Worm (Caenorhabditis elegans) whole organism, L1 larva: Measurements from ENCODE around the gene F09B9.4.

ENCODE experiments used
- alr-1 ChIP-seq: fragments of 200-800 bp; sonication (Bioruptor generic); optimal IDR thresholded peaks from 2 replicates; lab custom pipeline; 2018; ENCODE audit warnings: borderline replicate concordance, mild to moderate bottlenecking, missing genetic modification characterization, missing compliant biosample characterization
- ama-1 ChIP-seq: fragments of 150-350 bp; optimal IDR thresholded peaks from 2 replicates; lab custom pipeline; 2014
- ces-1 ChIP-seq: fragments of 150-350 bp; optimal IDR thresholded peaks from 2 replicates; lab custom pipeline; 2014; ENCODE audit warnings: missing biosample characterization, missing genetic modification reagents, missing genetic modification characterization
- efl-1 ChIP-seq, 4 experiments: fragments of 150-350 bp; optimal IDR thresholded peaks in 3 of 4; peaks in 1 of 4; 1 replicate in 1 of 4; 2 replicates in 3 of 4; lab custom pipeline; 2014; ENCODE audit warnings: missing biosample characterization in 2 of 4, missing genetic modification characterization in 2 of 4, missing genetic modification reagents in 2 of 4
- hpl-2 ChIP-seq: fragments of 150-350 bp; optimal IDR thresholded peaks from 2 replicates; lab custom pipeline; 2014; ENCODE audit warnings: missing biosample characterization, missing genetic modification reagents, missing genetic modification characterization
- lsy-2 ChIP-seq, 2 experiments: fragments of 150-350 bp; optimal IDR thresholded peaks; 2 replicates each; lab custom pipeline; 2014; ENCODE audit warnings: missing biosample characterization in 2 of 2, missing genetic modification characterization in 2 of 2
- mdl-1 ChIP-seq, 2 experiments: fragments of 150-350 bp; optimal IDR thresholded peaks; 2 replicates each; lab custom pipeline; 2014 to 2017; ENCODE audit warnings: missing biosample characterization in 2 of 2, missing genetic modification characterization in 2 of 2, inconsistent platforms in 1 of 2
- nhr-11 ChIP-seq: fragments of 150-350 bp; optimal IDR thresholded peaks from 2 replicates; lab custom pipeline; 2014; ENCODE audit warnings: missing biosample characterization, missing genetic modification characterization
- nhr-76 ChIP-seq: sonication (generic microtip); optimal IDR thresholded peaks from 2 replicates; lab custom pipeline; 2017; ENCODE audit warnings: missing biosample characterization, missing genetic modification characterization
- nhr-77 ChIP-seq: fragments of 150-350 bp; optimal IDR thresholded peaks from 2 replicates; lab custom pipeline; 2014; ENCODE audit warnings: missing biosample characterization, missing genetic modification characterization
- unc-62 ChIP-seq: fragments of 150-350 bp; optimal IDR thresholded peaks from 2 replicates; lab custom pipeline; 2014; ENCODE audit warnings: missing biosample characterization, missing genetic modification reagents, missing genetic modification characterization

- TF ChIP-seq nhr-11 (tag; lab: Kevin White, UChicago), result no peak
- no peak for TF ChIP-seq ama-1 (lab: Kevin White, UChicago)
- no peak for TF ChIP-seq alr-1 (tag; lab: Kevin White, UChicago)
- no peak for TF ChIP-seq lsy-2 (tag; optimal IDR thresholded peaks at IDR 0.05; lab: Kevin White, UChicago)
- TF ChIP-seq nhr-76 (tag; lab: Kevin White, UChicago), result no peak
- no peak for TF ChIP-seq nhr-77
- TF ChIP-seq mdl-1 (tag; optimal IDR thresholded peaks at IDR 0.05; lab: Kevin White, UChicago), result no peak
- no peak for TF ChIP-seq ces-1
- TF ChIP-seq unc-62, result no peak
- TF ChIP-seq efl-1 (optimal IDR thresholded peaks at IDR 0.05; lab: Kevin White, UChicago), result no peak
- TF ChIP-seq efl-1 (GFP tag; optimal IDR thresholded peaks at IDR 0.05 in 1 of 2; lab: Kevin White, UChicago), result no peak
- TF ChIP-seq hpl-2, result no peak
These were observed 24.3 kb downstream of the F09B9.4 start for ce11 chrX:10184708-10185107.
